Worm (Caenorhabditis elegans) whole organism, midembryonic: ENCODE data around the gene srh-70.

Experiments
- flt-1 ChIP-seq: fragments of 200-800 bp; sonication (Bioruptor generic); IDR thresholded peaks from 2 replicates; pipeline ENCODE4 v1.3.6; 2022; ENCODE audit warnings: missing genetic modification characterization, missing compliant biosample characterization
- ref-1 ChIP-seq: fragments of 200-800 bp; sonication (Bioruptor generic); conservative IDR thresholded peaks from 2 replicates; pipeline ENCODE4 v1.3.6; 2022; ENCODE audit warnings: missing genetic modification reagents, missing genetic modification characterization, missing compliant biosample characterization
- tab-1 ChIP-seq: fragments of 200-800 bp; sonication (Bioruptor generic); IDR thresholded peaks from 2 replicates; pipeline ENCODE4 v1.3.6; 2022; ENCODE audit warnings: missing genetic modification characterization, missing compliant biosample characterization
- ztf-23 ChIP-seq: fragments of 200-800 bp; sonication (Bioruptor generic); IDR thresholded peaks from 2 replicates; pipeline ENCODE4 v1.3.6; 2022; ENCODE audit warnings: missing genetic modification reagents, missing genetic modification characterization, missing compliant biosample characterization
- ztf-29 ChIP-seq: fragments of 200-800 bp; sonication (Bioruptor generic); IDR thresholded peaks from 2 replicates; pipeline ENCODE4 v1.3.6; 2022; ENCODE audit warnings: missing genetic modification reagents, missing genetic modification characterization, missing compliant biosample characterization

DNA sequence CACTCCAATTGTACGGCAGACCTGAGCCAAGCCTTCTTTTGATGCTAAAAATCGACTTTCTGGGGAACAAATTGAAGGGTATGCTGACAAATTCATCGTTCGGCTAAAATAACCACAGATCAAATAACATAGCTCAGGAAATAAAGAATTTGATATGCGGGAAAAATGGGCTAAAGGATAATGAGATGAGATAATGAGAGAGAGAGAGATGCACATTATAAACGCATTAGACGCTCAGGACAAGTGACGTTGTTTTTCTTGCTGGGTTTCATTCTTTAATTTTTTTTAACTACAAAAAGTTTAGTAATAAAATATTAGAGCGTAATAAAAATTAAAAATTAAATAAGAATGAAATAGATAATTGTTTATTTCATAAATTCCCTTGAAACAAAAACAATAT lies 4.0 kb downstream of the srh-70 start, which contains the start of gene srh-69:
- no peak for TF ChIP-seq flt-1
- no peak for TF ChIP-seq ref-1 (GFP tag; lab: Robert Waterston, UW)
- TF ChIP-seq tab-1 (GFP tag; lab: Robert Waterston, UW): no peak
- TF ChIP-seq ztf-23 (GFP tag; lab: Robert Waterston, UW): no peak
- no peak for TF ChIP-seq ztf-29 (GFP tag; lab: Robert Waterston, UW)
